Worm (Caenorhabditis elegans) whole organism, young adult: ENCODE measurements around the gene Y45G12B.3.
A peak's percentile ranks its signal among the peaks of the same experiment; 100 is the strongest.

Experiments
- B0035.1 ChIP-seq: sonication (generic microtip); optimal IDR thresholded peaks from 2 replicates; lab custom pipeline; 2016; ENCODE audit warnings: missing genetic modification characterization, mild to moderate bottlenecking, missing compliant biosample characterization, missing genotype, missing genetic modification reagents
- B0336.3 ChIP-seq: fragments of 200-800 bp; sonication (Bioruptor generic); IDR thresholded peaks from 2 replicates; pipeline ENCODE4 v1.3.6; 2022; ENCODE audit warnings: missing genetic modification characterization, missing compliant biosample characterization
- F10E7.11 ChIP-seq: sonication (generic microtip); optimal IDR thresholded peaks from 2 replicates; lab custom pipeline; 2017; ENCODE audit warnings: mild to moderate bottlenecking, missing genetic modification characterization, moderate library complexity, missing compliant biosample characterization
- F49E8.2 ChIP-seq: sonication (generic microtip); optimal IDR thresholded peaks from 3 replicates; lab custom pipeline; 2017; ENCODE audit warnings: missing genetic modification characterization, mild to moderate bottlenecking, missing compliant biosample characterization, antibody characterized with exemption, moderate library complexity; ENCODE audit not compliant: insufficient read depth
- F52B5.7 ChIP-seq: sonication (generic microtip); optimal IDR thresholded peaks from 2 replicates; lab custom pipeline; 2016; ENCODE audit warnings: mild to moderate bottlenecking, missing genetic modification characterization, missing compliant biosample characterization
- K11D2.4 ChIP-seq: fragments of 200-800 bp; sonication (Bioruptor generic); IDR thresholded peaks from 2 replicates; pipeline ENCODE4 v1.3.6; 2022; ENCODE audit warnings: missing genetic modification reagents, missing genetic modification characterization, missing compliant biosample characterization
- Y53F4B.3 ChIP-seq: fragments of 200-800 bp; sonication (Bioruptor generic); IDR thresholded peaks from 2 replicates; pipeline ENCODE4 v1.3.6; 2022; ENCODE audit warnings: missing genetic modification reagents, missing genetic modification characterization, missing compliant biosample characterization
- Y53G8AR.9 ChIP-seq: fragments of 200-800 bp; sonication (Bioruptor generic); conservative IDR thresholded peaks from 2 replicates; pipeline ENCODE4 v1.3.6; 2022; ENCODE audit warnings: missing genetic modification reagents, missing genetic modification characterization, missing compliant biosample characterization
- Y79H2A.3 ChIP-seq: fragments of 200-800 bp; sonication (Bioruptor generic); conservative IDR thresholded peaks from 2 replicates; pipeline ENCODE4 v1.3.6; 2022; ENCODE audit warnings: missing genetic modification reagents, missing genetic modification characterization, missing compliant biosample characterization
- akir-1 ChIP-seq: fragments of 200-800 bp; sonication (Bioruptor generic); optimal IDR thresholded peaks from 2 replicates; lab custom pipeline; 2018; ENCODE audit warnings: mild to moderate bottlenecking, missing genetic modification characterization, moderate library complexity, missing compliant biosample characterization
- aptf-2 ChIP-seq: fragments of 200-800 bp; sonication (Bioruptor generic); conservative IDR thresholded peaks from 2 replicates; pipeline ENCODE4 v1.3.6; 2022; ENCODE audit warnings: missing genetic modification reagents, missing genetic modification characterization, missing compliant biosample characterization
- athp-1 ChIP-seq: sonication (generic microtip); optimal IDR thresholded peaks from 2 replicates; lab custom pipeline; 2017; ENCODE audit warnings: mild to moderate bottlenecking, missing genetic modification characterization, missing compliant biosample characterization
- attf-3 ChIP-seq: fragments of 200-800 bp; sonication (Bioruptor generic); conservative IDR thresholded peaks from 2 replicates; pipeline ENCODE4 v1.3.6; 2022; ENCODE audit warnings: missing genetic modification reagents, missing genetic modification characterization, missing compliant biosample characterization
- attf-5 ChIP-seq: fragments of 200-800 bp; sonication (Bioruptor generic); optimal IDR thresholded peaks from 2 replicates; lab custom pipeline; 2018; ENCODE audit warnings: mild to moderate bottlenecking, missing genetic modification characterization, missing compliant biosample characterization
- bed-1 ChIP-seq: fragments of 200-800 bp; sonication (Bioruptor generic); IDR thresholded peaks from 2 replicates; pipeline ENCODE4 v1.3.6; 2022; ENCODE audit warnings: missing genetic modification reagents, missing genetic modification characterization, missing compliant biosample characterization
- bed-2 ChIP-seq: fragments of 200-800 bp; sonication (Bioruptor generic); IDR thresholded peaks from 2 replicates; pipeline ENCODE4 v1.3.6; 2022; ENCODE audit warnings: missing genetic modification reagents, missing genetic modification characterization, missing compliant biosample characterization
- ccch-3 ChIP-seq: fragments of 200-800 bp; sonication (Bioruptor generic); optimal IDR thresholded peaks from 2 replicates; lab custom pipeline; 2018; ENCODE audit warnings: mild to moderate bottlenecking, missing genetic modification characterization, missing compliant biosample characterization
- cebp-1 ChIP-seq, 2 experiments: fragments of 200-800 bp in 1 of 2; sonication (Bioruptor generic) in 1 of 2; sonication (generic microtip) in 1 of 2; IDR thresholded peaks in 1 of 2; optimal IDR thresholded peaks in 1 of 2; 2 replicates each; pipeline versions ENCODE4 v1.3.6 to Lab custom; 2017 to 2022; ENCODE audit warnings: missing compliant biosample characterization in 2 of 2, missing genetic modification characterization in 2 of 2, mild to moderate bottlenecking in 1 of 2, missing genetic modification reagents in 1 of 2, moderate library complexity in 1 of 2
- ceh-91 ChIP-seq: fragments of 200-800 bp; sonication (Bioruptor generic); IDR thresholded peaks from 2 replicates; pipeline ENCODE4 v1.3.6; 2022; ENCODE audit warnings: missing genetic modification reagents, missing genetic modification characterization, missing compliant biosample characterization
- chd-7 ChIP-seq: sonication (generic microtip); optimal IDR thresholded peaks from 2 replicates; lab custom pipeline; 2016; ENCODE audit warnings: mild to moderate bottlenecking, missing genetic modification characterization, moderate library complexity, missing compliant biosample characterization
- ekl-4 ChIP-seq: fragments of 200-800 bp; sonication (Bioruptor generic); IDR thresholded peaks from 2 replicates; pipeline ENCODE4 v1.3.6; 2022; ENCODE audit warnings: missing genetic modification reagents, missing genetic modification characterization, missing compliant biosample characterization
- lin-54 ChIP-seq: fragments of 200-800 bp; sonication (Bioruptor generic); optimal IDR thresholded peaks from 2 replicates; lab custom pipeline; 2018; ENCODE audit warnings: mild to moderate bottlenecking, missing genetic modification characterization, missing compliant biosample characterization
- lsl-1 ChIP-seq: fragments of 200-800 bp; sonication (Bioruptor generic); optimal IDR thresholded peaks from 2 replicates; lab custom pipeline; 2018; ENCODE audit warnings: mild to moderate bottlenecking, missing genetic modification characterization, moderate library complexity, missing compliant biosample characterization
- madf-3 ChIP-seq: fragments of 200-800 bp; sonication (Bioruptor generic); IDR thresholded peaks from 2 replicates; pipeline ENCODE4 v1.3.6; 2022; ENCODE audit warnings: missing genetic modification reagents, missing genetic modification characterization, missing compliant biosample characterization
- madf-6 ChIP-seq: fragments of 200-800 bp; sonication (Bioruptor generic); IDR thresholded peaks from 2 replicates; pipeline ENCODE4 v1.3.6; 2022; ENCODE audit warnings: missing genetic modification reagents, missing genetic modification characterization, missing compliant biosample characterization
- madf-8 ChIP-seq: fragments of 200-800 bp; sonication (Bioruptor generic); conservative IDR thresholded peaks from 2 replicates; pipeline ENCODE4 v1.3.6; 2022; ENCODE audit warnings: missing genetic modification reagents, missing genetic modification characterization, missing compliant biosample characterization
- mcd-1 ChIP-seq: fragments of 200-800 bp; sonication (Bioruptor generic); IDR thresholded peaks from 2 replicates; pipeline ENCODE4 v1.3.6; 2022; ENCODE audit warnings: missing genetic modification reagents, missing genetic modification characterization, missing compliant biosample characterization
- mes-4 ChIP-seq: sonication (generic microtip); optimal IDR thresholded peaks from 2 replicates; lab custom pipeline; 2016; ENCODE audit warnings: missing genotype, missing genetic modification characterization, missing compliant biosample characterization
- nfya-2 ChIP-seq: fragments of 200-800 bp; sonication (Bioruptor generic); IDR thresholded peaks from 2 replicates; pipeline ENCODE4 v1.3.6; 2022; ENCODE audit warnings: missing genetic modification reagents, missing genetic modification characterization, missing compliant biosample characterization
- nhr-120 ChIP-seq: fragments of 200-800 bp; sonication (Bioruptor generic); IDR thresholded peaks from 2 replicates; pipeline ENCODE4 v1.3.6; 2022; ENCODE audit warnings: missing genetic modification characterization, missing compliant biosample characterization
- nhr-179 ChIP-seq: sonication (generic microtip); optimal IDR thresholded peaks from 2 replicates; lab custom pipeline; 2016; ENCODE audit warnings: mild to moderate bottlenecking, missing genetic modification characterization, missing compliant biosample characterization
- nhr-27 ChIP-seq: fragments of 200-800 bp; sonication (Bioruptor generic); optimal IDR thresholded peaks from 2 replicates; lab custom pipeline; 2018; ENCODE audit warnings: mild to moderate bottlenecking, missing genetic modification characterization, moderate library complexity, missing compliant biosample characterization
- nhr-80 ChIP-seq: sonication (generic microtip); optimal IDR thresholded peaks from 2 replicates; lab custom pipeline; 2016; ENCODE audit warnings: missing genetic modification characterization, missing compliant biosample characterization
- rcor-1 ChIP-seq: fragments of 200-800 bp; sonication (Bioruptor generic); IDR thresholded peaks from 2 replicates; pipeline ENCODE4 v1.3.6; 2022; ENCODE audit warnings: missing genetic modification reagents, missing genetic modification characterization, missing compliant biosample characterization
- rec-8 ChIP-seq, 2 experiments: sonication (generic microtip); optimal IDR thresholded peaks; 2 replicates each; lab custom pipeline; 2016; ENCODE audit warnings: mild to moderate bottlenecking in 2 of 2, missing genetic modification characterization in 2 of 2, missing genetic modification reagents in 2 of 2, missing genotype in 2 of 2, missing biosample characterization in 1 of 2, missing compliant biosample characterization in 1 of 2, moderate library complexity in 1 of 2
- sdz-38 ChIP-seq: sonication (generic microtip); optimal IDR thresholded peaks from 2 replicates; lab custom pipeline; 2016; ENCODE audit warnings: missing genotype, missing genetic modification characterization, missing compliant biosample characterization
- snpc-4 ChIP-seq, 5 experiments: fragments of 150-350 bp in 1 of 5; sonication (generic microtip) in 4 of 5; optimal IDR thresholded peaks; 2 replicates each; lab custom pipeline; 2014 to 2018; ENCODE audit warnings: missing genetic modification characterization in 5 of 5, missing biosample characterization in 3 of 5, antibody characterized with exemption in 2 of 5, mild to moderate bottlenecking in 2 of 5, missing compliant biosample characterization in 2 of 5, missing genotype in 2 of 5, moderate library complexity in 2 of 5, missing genetic modification reagents in 1 of 5
- sptf-2 ChIP-seq: fragments of 200-800 bp; sonication (Bioruptor generic); optimal IDR thresholded peaks from 2 replicates; lab custom pipeline; 2018; ENCODE audit warnings: mild to moderate bottlenecking, missing genetic modification characterization, missing compliant biosample characterization
- unc-130 ChIP-seq: sonication (generic microtip); optimal IDR thresholded peaks from 2 replicates; lab custom pipeline; 2016; ENCODE audit warnings: missing genetic modification reagents, missing genetic modification characterization, missing compliant biosample characterization
- zfh-2 ChIP-seq: fragments of 200-800 bp; sonication (Bioruptor generic); conservative IDR thresholded peaks from 2 replicates; pipeline ENCODE4 v1.3.6; 2022; ENCODE audit warnings: missing genetic modification reagents, missing genetic modification characterization, missing compliant biosample characterization
- ztf-26 ChIP-seq: sonication (generic microtip); optimal IDR thresholded peaks from 2 replicates; lab custom pipeline; 2017; ENCODE audit warnings: missing genetic modification characterization, missing compliant biosample characterization
- ztf-6 ChIP-seq: fragments of 200-800 bp; sonication (Bioruptor generic); IDR thresholded peaks from 2 replicates; pipeline ENCODE4 v1.3.6; 2022; ENCODE audit warnings: missing genetic modification reagents, missing genetic modification characterization, missing compliant biosample characterization

Y45G12B.3 gene

DNA sequence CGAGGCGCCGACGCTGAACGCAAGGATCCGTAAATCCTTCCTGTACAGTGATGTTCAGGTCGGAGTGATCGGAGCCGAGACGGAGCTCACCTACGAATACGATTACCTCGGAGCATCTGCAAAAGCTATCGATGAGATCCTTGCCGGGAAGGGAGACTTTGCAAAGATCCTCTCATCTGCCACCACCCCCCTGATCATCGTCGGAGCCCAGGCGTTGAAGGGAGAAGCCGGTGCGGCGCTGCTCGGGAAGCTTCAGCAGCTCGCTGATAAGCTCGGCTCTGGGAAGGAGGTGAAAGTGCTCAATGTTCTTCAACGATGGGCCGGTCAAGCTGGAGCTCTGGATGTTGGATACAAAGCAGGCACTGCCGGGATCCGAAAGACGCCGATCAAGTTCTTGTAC lies 7.2 kb upstream of the Y45G12B.3 start (continued):
- TF ChIP-seq mes-4 (tag; lab: Kevin White, UChicago) (no peak), ceh-91 (GFP tag; lab: Robert Waterston, UW) (no peak)

DNA sequence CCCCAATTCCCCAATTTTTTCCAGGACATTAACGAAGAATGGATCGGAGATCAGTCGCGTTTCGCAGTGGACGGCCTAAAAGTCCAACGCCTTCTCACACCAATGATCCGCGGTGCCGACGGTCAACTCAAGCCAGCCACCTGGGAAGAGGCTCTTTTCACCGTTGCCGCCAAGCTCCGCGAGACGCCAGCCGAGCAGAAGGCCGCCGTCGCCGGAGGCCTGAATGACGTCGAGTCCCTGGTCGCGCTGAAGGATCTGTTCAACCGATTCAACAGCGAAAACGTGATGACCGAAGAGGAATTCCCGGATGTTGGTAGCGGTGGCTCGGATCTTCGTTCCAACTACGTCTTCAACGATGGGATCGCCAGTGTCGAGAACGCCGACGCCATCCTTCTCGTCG lies 6.8 kb upstream of the Y45G12B.3 start:
- peak; percentile 73 for TF ChIP-seq zfh-2 (GFP tag; lab: Robert Waterston, UW)
- TF ChIP-seq ztf-26 (tag; lab: Kevin White, UChicago) = no peak
- TF ChIP-seq mcd-1 (GFP tag; lab: Robert Waterston, UW) = 0 out of 2 replicates have a peak, but pooled peaks have one; percentile 10
- TF ChIP-seq snpc-4 (GFP tag; optimal IDR thresholded peaks at IDR 0.05; lab: Kevin White, UChicago) = no peak
- no peak for TF ChIP-seq snpc-4 (tag; optimal IDR thresholded peaks at IDR 0.05; lab: Kevin White, UChicago)
- TF ChIP-seq madf-3 (GFP tag; lab: Robert Waterston, UW) = 0 out of 2 replicates have a peak, but pooled peaks have one; percentile 9
- no peak for TF ChIP-seq B0035.1

DNA sequence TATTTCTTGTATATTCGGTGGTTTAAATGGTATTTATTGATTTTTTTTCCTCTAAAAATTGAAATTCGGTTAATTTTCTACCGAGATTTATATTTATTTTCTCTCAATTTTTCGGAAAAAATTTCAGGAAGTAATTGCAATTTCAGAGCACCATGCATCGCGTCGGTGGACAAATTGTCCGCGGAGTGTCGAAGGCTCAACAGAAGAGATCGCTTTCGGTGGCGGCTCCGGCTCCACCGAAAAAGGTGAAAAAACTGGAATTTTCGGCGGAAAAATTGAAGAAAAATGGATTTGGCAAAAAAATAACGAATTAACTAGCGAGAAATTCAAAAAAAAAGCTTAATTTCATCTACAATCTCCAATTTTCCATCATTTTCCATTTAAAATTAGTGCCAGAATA lies 2.8 kb upstream of the Y45G12B.3 start, which contains the start of gene nuo-5:
Gene nuo-5 (plus strand): TSS at position 147 of the 400 bp plus-strand sequence.
- TF ChIP-seq nhr-120 (GFP tag; lab: Robert Waterston, UW) (0 out of 2 replicates have a peak, but pooled peaks have one; percentile 37), Y53G8AR.9 (GFP tag; lab: Robert Waterston, UW) (0 out of 2 replicates have a peak, but pooled peaks have one; percentile 33), lin-54 (GFP tag; lab: Kevin White, UChicago) (peak; percentile 7), F52B5.7 (peak; percentile 50), madf-6 (peak; percentile 32; the same call in 1 of the 2 replicates), nhr-27 (tag; lab: Kevin White, UChicago) (no peak), B0336.3 (GFP tag; lab: Robert Waterston, UW) (0 out of 2 replicates have a peak, but pooled peaks have one; percentile 46), mcd-1 (GFP tag; lab: Robert Waterston, UW) (peak; percentile 51), F49E8.2 (tag; lab: Kevin White, UChicago) (no peak), akir-1 (GFP tag; lab: Kevin White, UChicago) (no peak), athp-1 (peak; percentile 31), Y53F4B.3 (GFP tag; lab: Robert Waterston, UW) (no peak)

DNA sequence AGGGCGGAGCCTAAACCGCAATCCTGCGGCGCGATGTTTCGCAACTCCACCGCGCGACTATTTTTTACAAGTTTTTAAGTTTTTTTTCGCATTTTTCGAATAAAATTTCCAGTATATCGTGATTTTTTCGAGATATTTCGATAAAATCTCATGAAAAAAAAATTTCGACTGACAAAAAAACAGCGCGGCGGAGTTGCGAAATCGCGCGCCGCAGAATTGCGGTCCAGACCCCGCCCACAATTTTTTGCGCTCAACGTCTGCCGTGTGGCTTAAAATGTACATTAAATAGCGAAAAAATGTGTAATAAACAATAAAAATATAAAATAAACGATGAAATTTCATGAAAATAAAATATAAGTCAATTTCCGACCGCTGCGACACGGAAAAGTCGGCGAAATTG lies 1.6 kb upstream of the Y45G12B.3 start:
- TF ChIP-seq aptf-2 (GFP tag; lab: Robert Waterston, UW) (no peak), madf-8 (GFP tag; lab: Robert Waterston, UW) (no peak), lsl-1 (GFP tag; lab: Kevin White, UChicago) (peak; percentile 1), Y79H2A.3 (GFP tag; lab: Robert Waterston, UW) (no peak), attf-5 (GFP tag; lab: Kevin White, UChicago) (no peak), nfya-2 (GFP tag; lab: Robert Waterston, UW) (no peak), lin-54 (GFP tag; lab: Kevin White, UChicago) (no peak), unc-130 (GFP tag; lab: Kevin White, UChicago) (no peak), bed-1 (GFP tag; lab: Robert Waterston, UW) (no peak), Y53G8AR.9 (GFP tag; lab: Robert Waterston, UW) (no peak), sptf-2 (GFP tag; lab: Kevin White, UChicago) (no peak), cebp-1 (GFP tag; IDR thresholded peaks at IDR 0.05; lab: Robert Waterston, UW) (peak; percentile 63; the same call in 1 of the 2 replicates), cebp-1 (tag; optimal IDR thresholded peaks at IDR 0.05; lab: Kevin White, UChicago) (peak; percentile 94), nhr-80 (tag; lab: Kevin White, UChicago) (no peak), F10E7.11 (no peak), K11D2.4 (GFP tag; lab: Robert Waterston, UW) (no peak), chd-7 (tag; lab: Kevin White, UChicago) (no peak), nhr-179 (tag; lab: Kevin White, UChicago) (no peak), ztf-6 (GFP tag; lab: Robert Waterston, UW) (no peak), B0035.1 (no peak), bed-2 (GFP tag; lab: Robert Waterston, UW) (no peak), rec-8 (tag; optimal IDR thresholded peaks at IDR 0.05; lab: Kevin White, UChicago) (no peak), attf-3 (GFP tag; lab: Robert Waterston, UW) (no peak), sdz-38 (no peak), rcor-1 (no peak), ccch-3 (no peak), ekl-4 (GFP tag; lab: Robert Waterston, UW) (no peak), ztf-26 (tag; lab: Kevin White, UChicago) (no peak)
